Worm (Caenorhabditis elegans) whole organism, L4 larva: ENCODE results near the gene Y54G2A.10.
A peak's percentile ranks its signal among the peaks of the same experiment; 100 is the strongest.

Experiments used
- D1046.2 ChIP-seq: fragments of 200-800 bp; sonication (Bioruptor generic); IDR thresholded peaks from 2 replicates; pipeline ENCODE4 v1.3.6; 2022; ENCODE audit warnings: missing genetic modification characterization, missing compliant biosample characterization
- F37D6.2 ChIP-seq: sonication (generic microtip); optimal IDR thresholded peaks from 2 replicates; lab custom pipeline; 2016; ENCODE audit warnings: mild to moderate bottlenecking, missing genetic modification characterization, missing compliant biosample characterization
- F49E8.2 ChIP-seq: sonication (generic microtip); optimal IDR thresholded peaks from 2 replicates; lab custom pipeline; 2016; ENCODE audit warnings: missing compliant biosample characterization, mild to moderate bottlenecking, missing genetic modification characterization, borderline replicate concordance
- R02D3.7 ChIP-seq: fragments of 150-350 bp; sonication (generic microtip); optimal IDR thresholded peaks from 3 replicates; lab custom pipeline; 2014; ENCODE audit warnings: missing biosample characterization, missing genetic modification characterization
- Y48G9A.11 ChIP-seq: fragments of 200-800 bp; sonication (Bioruptor generic); IDR thresholded peaks from 2 replicates; pipeline ENCODE4 v1.3.6; 2022; ENCODE audit warnings: missing genetic modification reagents, missing genetic modification characterization, missing compliant biosample characterization
- Y5F2A.4 ChIP-seq: fragments of 200-800 bp; sonication (Bioruptor generic); optimal IDR thresholded peaks from 2 replicates; lab custom pipeline; 2018; ENCODE audit warnings: mild to moderate bottlenecking, missing genetic modification characterization, missing compliant biosample characterization
- ZK337.2 ChIP-seq: fragments of 200-800 bp; sonication (Bioruptor generic); IDR thresholded peaks from 2 replicates; pipeline ENCODE4 v1.3.6; 2022; ENCODE audit warnings: missing genetic modification reagents, missing genetic modification characterization, missing compliant biosample characterization
- ZK546.5 ChIP-seq, 2 experiments: sonication (generic microtip); optimal IDR thresholded peaks; 2 replicates each; lab custom pipeline; 2017; ENCODE audit warnings: missing biosample characterization in 2 of 2, missing genetic modification characterization in 2 of 2
- aha-1 ChIP-seq: fragments of 150-350 bp; peaks from one replicate; lab custom pipeline; 2014; ENCODE audit warnings: missing biosample characterization, missing genetic modification characterization
- ceh-28 ChIP-seq: fragments of 150-350 bp; optimal IDR thresholded peaks from 2 replicates; lab custom pipeline; 2014; ENCODE audit warnings: missing biosample characterization, missing genetic modification reagents, missing genetic modification characterization
- ceh-62 ChIP-seq: sonication (generic microtip); optimal IDR thresholded peaks from 2 replicates; lab custom pipeline; 2017; ENCODE audit warnings: missing biosample characterization, missing genetic modification characterization
- ceh-82 ChIP-seq: sonication (generic microtip); optimal IDR thresholded peaks from 2 replicates; lab custom pipeline; 2017; ENCODE audit warnings: missing biosample characterization, missing genetic modification characterization
- ces-1 ChIP-seq: fragments of 150-350 bp; sonication (generic microtip); optimal IDR thresholded peaks from 4 replicates; lab custom pipeline; 2014; ENCODE audit warnings: missing biosample characterization, missing genetic modification reagents, missing genetic modification characterization
- cey-2 ChIP-seq: sonication (generic microtip); optimal IDR thresholded peaks from 3 replicates; lab custom pipeline; 2017; ENCODE audit warnings: missing genetic modification characterization, mild to moderate bottlenecking, missing compliant biosample characterization, antibody characterized with exemption, borderline replicate concordance; ENCODE audit not compliant: insufficient read depth
- ctbp-1 ChIP-seq: fragments of 200-800 bp; sonication (Bioruptor generic); IDR thresholded peaks from 2 replicates; pipeline ENCODE4 v1.3.6; 2022; ENCODE audit warnings: missing genetic modification reagents, missing genetic modification characterization, missing compliant biosample characterization
- daf-16 ChIP-seq, 3 experiments: sonication (generic microtip); optimal IDR thresholded peaks; 2 replicates each; lab custom pipeline; 2016 to 2017; ENCODE audit warnings: missing genetic modification characterization in 3 of 3, missing genetic modification reagents in 3 of 3, mild to moderate bottlenecking in 2 of 3, missing compliant biosample characterization in 2 of 3, missing biosample characterization in 1 of 3, moderate library complexity in 1 of 3
- dve-1 ChIP-seq: sonication (generic microtip); optimal IDR thresholded peaks from 2 replicates; lab custom pipeline; 2017; ENCODE audit warnings: antibody characterized with exemption, mild to moderate bottlenecking, missing genetic modification characterization, missing compliant biosample characterization; ENCODE audit not compliant: insufficient read depth
- fos-1 ChIP-seq: fragments of 150-350 bp; optimal IDR thresholded peaks from 2 replicates; lab custom pipeline; 2014; ENCODE audit warnings: missing biosample characterization, missing genetic modification characterization
- gei-8 ChIP-seq: fragments of 200-800 bp; sonication (Bioruptor generic); optimal IDR thresholded peaks from 2 replicates; lab custom pipeline; 2018; ENCODE audit warnings: mild to moderate bottlenecking, missing genetic modification characterization, missing compliant biosample characterization
- hlh-30 ChIP-seq: sonication (generic microtip); optimal IDR thresholded peaks from 2 replicates; lab custom pipeline; 2017; ENCODE audit warnings: antibody characterized with exemption, mild to moderate bottlenecking, missing genetic modification characterization, missing compliant biosample characterization; ENCODE audit not compliant: insufficient read depth
- hmg-1.1 ChIP-seq: fragments of 200-800 bp; sonication (Bioruptor generic); IDR thresholded peaks from 2 replicates; pipeline ENCODE4 v1.3.6; 2022; ENCODE audit warnings: missing genetic modification reagents, missing genetic modification characterization, missing compliant biosample characterization
- lim-7 ChIP-seq: fragments of 200-800 bp; sonication (Bioruptor generic); IDR thresholded peaks from 2 replicates; pipeline ENCODE4 v1.3.6; 2022; ENCODE audit warnings: missing genetic modification characterization, missing compliant biosample characterization
- lin-1 ChIP-seq: fragments of 200-800 bp; sonication (Bioruptor generic); IDR thresholded peaks from 2 replicates; pipeline ENCODE4 v1.3.6; 2022; ENCODE audit warnings: missing genetic modification reagents, missing genetic modification characterization, missing compliant biosample characterization
- lsy-2 ChIP-seq, 2 experiments: fragments of 150-350 bp in 1 of 2; sonication (generic microtip) in 1 of 2; optimal IDR thresholded peaks; 2 replicates each; lab custom pipeline; 2014 to 2017; ENCODE audit warnings: missing biosample characterization in 2 of 2, missing genetic modification characterization in 2 of 2
- madf-9 ChIP-seq: fragments of 200-800 bp; sonication (Bioruptor generic); conservative IDR thresholded peaks from 2 replicates; pipeline ENCODE4 v1.3.6; 2022; ENCODE audit warnings: missing genetic modification reagents, missing genetic modification characterization, missing compliant biosample characterization
- mdt-29 ChIP-seq: fragments of 200-800 bp; sonication (Bioruptor generic); IDR thresholded peaks from 2 replicates; pipeline ENCODE4 v1.3.6; 2022; ENCODE audit warnings: missing genetic modification reagents, missing genetic modification characterization, missing compliant biosample characterization
- mxl-3 ChIP-seq: fragments of 200-800 bp; sonication (Bioruptor generic); optimal IDR thresholded peaks from 2 replicates; lab custom pipeline; 2018; ENCODE audit warnings: mild to moderate bottlenecking, missing genetic modification characterization, missing compliant biosample characterization
- nhr-10 ChIP-seq: fragments of 150-350 bp; optimal IDR thresholded peaks from 2 replicates; lab custom pipeline; 2014; ENCODE audit warnings: missing biosample characterization, missing genetic modification characterization
- nhr-111 ChIP-seq: fragments of 200-800 bp; sonication (Bioruptor generic); optimal IDR thresholded peaks from 2 replicates; lab custom pipeline; 2018; ENCODE audit warnings: mild to moderate bottlenecking, missing genetic modification characterization, missing compliant biosample characterization
- nhr-237 ChIP-seq: sonication (generic microtip); optimal IDR thresholded peaks from 2 replicates; lab custom pipeline; 2017; ENCODE audit warnings: missing biosample characterization, missing genetic modification characterization
- nhr-28 ChIP-seq: fragments of 150-350 bp; optimal IDR thresholded peaks from 2 replicates; lab custom pipeline; 2014; ENCODE audit warnings: missing biosample characterization, missing genetic modification characterization
- nhr-42 ChIP-seq: fragments of 200-800 bp; sonication (Bioruptor generic); IDR thresholded peaks from 2 replicates; pipeline ENCODE4 v1.3.6; 2022; ENCODE audit warnings: missing genetic modification characterization, missing compliant biosample characterization
- nhr-48 ChIP-seq: sonication (generic microtip); optimal IDR thresholded peaks from 2 replicates; lab custom pipeline; 2016; ENCODE audit warnings: mild to moderate bottlenecking, missing genetic modification characterization, missing compliant biosample characterization
- pha-4 ChIP-seq, 2 experiments: fragments of 150-350 bp in 1 of 2; fragments of 200-800 bp in 1 of 2; sonication (Bioruptor generic) in 1 of 2; IDR thresholded peaks in 1 of 2; optimal IDR thresholded peaks in 1 of 2; 2 replicates each; pipeline versions ENCODE4 v1.3.6 to Lab custom; 2014 to 2022; ENCODE audit warnings: missing genetic modification characterization in 2 of 2, missing genetic modification reagents in 2 of 2, missing biosample characterization in 1 of 2, missing compliant biosample characterization in 1 of 2
- rbr-2 ChIP-seq: sonication (generic microtip); optimal IDR thresholded peaks from 2 replicates; lab custom pipeline; 2016; ENCODE audit warnings: missing genotype, missing genetic modification characterization, missing compliant biosample characterization
- saeg-2 ChIP-seq: fragments of 200-800 bp; sonication (Bioruptor generic); IDR thresholded peaks from 2 replicates; pipeline ENCODE4 v1.3.6; 2022; ENCODE audit warnings: missing genetic modification reagents, missing genetic modification characterization, missing compliant biosample characterization
- sdz-12 ChIP-seq: fragments of 200-800 bp; sonication (Bioruptor generic); optimal IDR thresholded peaks from 2 replicates; lab custom pipeline; 2018; ENCODE audit warnings: mild to moderate bottlenecking, missing genetic modification characterization, missing compliant biosample characterization
- set-16 ChIP-seq: fragments of 200-800 bp; sonication (Bioruptor generic); IDR thresholded peaks from 2 replicates; pipeline ENCODE4 v1.3.6; 2022; ENCODE audit warnings: missing genetic modification reagents, missing genetic modification characterization, missing compliant biosample characterization
- snpc-1.2 ChIP-seq: fragments of 200-800 bp; sonication (Bioruptor generic); IDR thresholded peaks from 2 replicates; pipeline ENCODE4 v1.3.6; 2022; ENCODE audit warnings: missing genetic modification reagents, missing genetic modification characterization, missing compliant biosample characterization
- snpc-4 ChIP-seq: fragments of 150-350 bp; optimal IDR thresholded peaks from 2 replicates; lab custom pipeline; 2014; ENCODE audit warnings: missing biosample characterization, missing genetic modification characterization
- spr-1 ChIP-seq: sonication (generic microtip); optimal IDR thresholded peaks from 2 replicates; lab custom pipeline; 2016; ENCODE audit warnings: mild to moderate bottlenecking, missing genetic modification characterization, missing compliant biosample characterization
- spr-3 ChIP-seq: fragments of 200-800 bp; sonication (Bioruptor generic); optimal IDR thresholded peaks from 2 replicates; lab custom pipeline; 2018; ENCODE audit warnings: mild to moderate bottlenecking, missing genetic modification characterization, missing compliant biosample characterization
- tag-97 ChIP-seq: fragments of 200-800 bp; sonication (Bioruptor generic); IDR thresholded peaks from 2 replicates; pipeline ENCODE4 v1.3.6; 2022; ENCODE audit warnings: missing genetic modification characterization, missing compliant biosample characterization
- tra-1 ChIP-seq: fragments of 200-800 bp; sonication (Bioruptor generic); IDR thresholded peaks from 2 replicates; pipeline ENCODE4 v1.3.6; 2022; ENCODE audit warnings: missing genetic modification reagents, missing genetic modification characterization, missing compliant biosample characterization
- unc-62 ChIP-seq, 3 experiments: fragments of 150-350 bp in 1 of 3; sonication (generic microtip); optimal IDR thresholded peaks in 2 of 3; peaks in 1 of 3; 1 replicate in 1 of 3; 2 replicates in 2 of 3; lab custom pipeline; 2014 to 2017; ENCODE audit warnings: missing biosample characterization in 3 of 3, missing genetic modification characterization in 3 of 3, missing genetic modification reagents in 3 of 3, missing genotype in 1 of 3
- zfp-3 ChIP-seq: fragments of 200-800 bp; sonication (Bioruptor generic); conservative IDR thresholded peaks from 2 replicates; pipeline ENCODE4 v1.3.6; 2022; ENCODE audit warnings: missing genetic modification reagents, missing genetic modification characterization, missing compliant biosample characterization
- zip-11 ChIP-seq: fragments of 200-800 bp; sonication (Bioruptor generic); IDR thresholded peaks from 2 replicates; pipeline ENCODE4 v1.3.6; 2022; ENCODE audit warnings: missing genetic modification characterization, missing compliant biosample characterization
- ztf-11 ChIP-seq: fragments of 150-350 bp; optimal IDR thresholded peaks from 2 replicates; lab custom pipeline; 2014; ENCODE audit warnings: missing biosample characterization, missing genetic modification characterization

Y54G2A.10 gene

ce11 chrIV:2770835-2771234 is 28.7 kb upstream of the Y54G2A.10 start:
- TF ChIP-seq R02D3.7, result no peak
- TF ChIP-seq nhr-237 (tag; lab: Kevin White, UChicago), result no peak
- no peak for TF ChIP-seq ZK337.2 (GFP tag; lab: Robert Waterston, UW)
- TF ChIP-seq nhr-28 (tag; lab: Kevin White, UChicago), result no peak
- TF ChIP-seq ceh-28 (tag; lab: Kevin White, UChicago), result no peak
- TF ChIP-seq lim-7 (GFP tag; lab: Robert Waterston, UW), result 0 out of 2 replicates have a peak, but pooled peaks have one; percentile 37
- no peak for TF ChIP-seq lsy-2 (tag; optimal IDR thresholded peaks at IDR 0.05; lab: Kevin White, UChicago)
- TF ChIP-seq saeg-2 (GFP tag; lab: Robert Waterston, UW), result no peak
- TF ChIP-seq set-16 (GFP tag; lab: Robert Waterston, UW), result peak; percentile 79
- no peak for TF ChIP-seq zfp-3
- TF ChIP-seq hmg-1.1 (GFP tag; lab: Robert Waterston, UW), result no peak
- TF ChIP-seq ztf-11 (tag; lab: Kevin White, UChicago), result no peak
- no peak for TF ChIP-seq unc-62 (GFP tag; optimal IDR thresholded peaks at IDR 0.05 in 1 of 2; lab: Kevin White, UChicago)
- no peak for TF ChIP-seq unc-62 (tag; optimal IDR thresholded peaks at IDR 0.05; lab: Kevin White, UChicago)
- TF ChIP-seq snpc-1.2 (GFP tag; lab: Robert Waterston, UW), result peak; percentile 55; the same call in 1 of the 2 replicates
- peak; percentile 52 for TF ChIP-seq sdz-12 (GFP tag; lab: Kevin White, UChicago)
- no peak for TF ChIP-seq lin-1 (GFP tag; lab: Robert Waterston, UW)
- TF ChIP-seq hlh-30, result no peak
- no peak for TF ChIP-seq mdt-29 (GFP tag; lab: Robert Waterston, UW)
- no peak for TF ChIP-seq nhr-10 (tag; lab: Kevin White, UChicago)
- no peak for TF ChIP-seq pha-4 (GFP tag; IDR thresholded peaks at IDR 0.05; lab: Robert Waterston, UW)
- TF ChIP-seq pha-4 (tag; optimal IDR thresholded peaks at IDR 0.05; lab: Kevin White, UChicago), result no peak
- no peak for TF ChIP-seq dve-1
- no peak for TF ChIP-seq nhr-42 (GFP tag; lab: Robert Waterston, UW)
- TF ChIP-seq fos-1 (tag; lab: Kevin White, UChicago), result no peak
- TF ChIP-seq ctbp-1 (GFP tag; lab: Robert Waterston, UW), result no peak
- TF ChIP-seq nhr-48 (tag; lab: Kevin White, UChicago), result no peak
- no peak for TF ChIP-seq ZK546.5 (tag; optimal IDR thresholded peaks at IDR 0.05; lab: Kevin White, UChicago)
- TF ChIP-seq daf-16 (GFP tag; optimal IDR thresholded peaks at IDR 0.05; lab: Kevin White, UChicago), result no peak
- no peak for TF ChIP-seq daf-16 (tag; optimal IDR thresholded peaks at IDR 0.05; lab: Kevin White, UChicago)
- TF ChIP-seq tra-1 (GFP tag; lab: Robert Waterston, UW), result no peak
- no peak for TF ChIP-seq rbr-2
- no peak for TF ChIP-seq nhr-111
- peak; percentile 12 for TF ChIP-seq spr-3 (GFP tag; lab: Kevin White, UChicago)
- no peak for TF ChIP-seq ceh-62 (tag; lab: Kevin White, UChicago)
- TF ChIP-seq cey-2 (tag; lab: Kevin White, UChicago), result no peak
- TF ChIP-seq zip-11 (GFP tag; lab: Robert Waterston, UW), result no peak
- TF ChIP-seq madf-9, result peak; percentile 6; the same call in 1 of the 2 replicates
- peak; percentile 93 for TF ChIP-seq aha-1
- no peak for TF ChIP-seq snpc-4
- TF ChIP-seq spr-1 (tag; lab: Kevin White, UChicago), result no peak
- TF ChIP-seq F37D6.2 (tag; lab: Kevin White, UChicago), result no peak
- TF ChIP-seq F49E8.2 (tag; lab: Kevin White, UChicago), result no peak

ce11 chrIV:2771692-2772091 is 27.8 kb upstream of the Y54G2A.10 start, which contains the start of gene Y54G2A.11:
Gene Y54G2A.11, minus strand, starts transcription at chrIV:2771792.
- TF ChIP-seq Y48G9A.11 (GFP tag; lab: Robert Waterston, UW), result no peak
- TF ChIP-seq unc-62 (GFP tag; optimal IDR thresholded peaks at IDR 0.05 in 1 of 2; lab: Kevin White, UChicago), result no peak
- TF ChIP-seq unc-62 (tag; optimal IDR thresholded peaks at IDR 0.05; lab: Kevin White, UChicago), result no peak
- no peak for TF ChIP-seq ctbp-1 (GFP tag; lab: Robert Waterston, UW)
- no peak for TF ChIP-seq nhr-111
- no peak for TF ChIP-seq tag-97 (GFP tag; lab: Robert Waterston, UW)
- no peak for TF ChIP-seq D1046.2 (GFP tag; lab: Robert Waterston, UW)
- no peak for TF ChIP-seq mxl-3 (GFP tag; lab: Kevin White, UChicago)
- no peak for TF ChIP-seq F37D6.2 (tag; lab: Kevin White, UChicago)
- TF ChIP-seq F49E8.2 (tag; lab: Kevin White, UChicago), result no peak
- TF ChIP-seq zfp-3, result no peak
- TF ChIP-seq Y5F2A.4 (GFP tag; lab: Kevin White, UChicago), result no peak
- TF ChIP-seq fos-1 (tag; lab: Kevin White, UChicago), result no peak
- no peak for TF ChIP-seq ztf-11 (tag; lab: Kevin White, UChicago)
- no peak for TF ChIP-seq ceh-82 (tag; lab: Kevin White, UChicago)
- TF ChIP-seq cey-2 (tag; lab: Kevin White, UChicago), result no peak
- no peak for TF ChIP-seq snpc-4
- no peak for TF ChIP-seq ceh-28 (tag; lab: Kevin White, UChicago)
- TF ChIP-seq snpc-1.2 (GFP tag; lab: Robert Waterston, UW), result no peak
- TF ChIP-seq ces-1 (GFP tag; lab: Kevin White, UChicago), result no peak
- TF ChIP-seq gei-8 (GFP tag; lab: Kevin White, UChicago), result no peak
